Worm (Caenorhabditis elegans): ENCODE measurements around the gene F18A11.3.

Gene F18A11.3

ce11 chrII:13030567-13031188 is 6.0 kb downstream of the F18A11.3 start:
- TF ChIP-seq unc-55 (GFP tag; optimal IDR thresholded peaks at IDR 0.05) = peak; percentile 44
- peak; percentile 46 for TF ChIP-seq nhr-21 (tag; optimal IDR thresholded peaks at IDR 0.05)
- TF ChIP-seq fos-1 (tag; optimal IDR thresholded peaks at IDR 0.05) = peak; percentile 66
- TF ChIP-seq ztf-11 (tag; optimal IDR thresholded peaks at IDR 0.05) = no peak
- peak; percentile 14 for TF ChIP-seq gmeb-1 (tag; optimal IDR thresholded peaks at IDR 0.05)
- TF ChIP-seq mdl-1 (tag; optimal IDR thresholded peaks at IDR 0.05) = peak in 1 of 2 experiments; percentile 6
- TF ChIP-seq unc-39 (tag; optimal IDR thresholded peaks at IDR 0.05) = no peak
- TF ChIP-seq blmp-1 (tag; optimal IDR thresholded peaks at IDR 0.05; ENCODE audit: insufficient read depth) = peak; percentile 66
- TF ChIP-seq ama-1 (optimal IDR thresholded peaks at IDR 0.05) = no peak
- peak; percentile 20 for TF ChIP-seq skn-1 (tag; optimal IDR thresholded peaks at IDR 0.05)
- TF ChIP-seq crh-2 (tag; optimal IDR thresholded peaks at IDR 0.05) = peak; percentile 64
- TF ChIP-seq alr-1 (tag; optimal IDR thresholded peaks at IDR 0.05) = no peak
- peak; percentile 58 for TF ChIP-seq C34F6.9 (tag; optimal IDR thresholded peaks at IDR 0.05)
- TF ChIP-seq nhr-10 (tag; optimal IDR thresholded peaks at IDR 0.05) = no peak
- no peak for TF ChIP-seq ZK546.5 (tag; optimal IDR thresholded peaks at IDR 0.05)
- TF ChIP-seq egl-27 (tag; optimal IDR thresholded peaks at IDR 0.05) = peak; percentile 12
- TF ChIP-seq elt-1 (tag; optimal IDR thresholded peaks at IDR 0.05) = no peak
- TF ChIP-seq dmd-4 (tag; optimal IDR thresholded peaks at IDR 0.05) = no peak
- peak; percentile 74 for TF ChIP-seq nhr-25 (tag; optimal IDR thresholded peaks at IDR 0.05)
- TF ChIP-seq elt-3 (tag; optimal IDR thresholded peaks at IDR 0.05) = no peak
- no peak for TF ChIP-seq nhr-77 (tag; optimal IDR thresholded peaks at IDR 0.05)
- no peak for TF ChIP-seq ceh-82 (tag; optimal IDR thresholded peaks at IDR 0.05)
- peak in 1 of 2 experiments; percentile 65 for TF ChIP-seq lsy-2 (tag; optimal IDR thresholded peaks at IDR 0.05)
- peak; percentile 85 for TF ChIP-seq F13H6.1 (tag; optimal IDR thresholded peaks at IDR 0.05)
- TF ChIP-seq sem-4 (tag; optimal IDR thresholded peaks at IDR 0.05) = peak; percentile 47
- no peak for TF ChIP-seq R02D3.7 (tag; optimal IDR thresholded peaks at IDR 0.05)
- TF ChIP-seq sma-9 (GFP tag; optimal IDR thresholded peaks at IDR 0.05) = peak; percentile 53
- TF ChIP-seq sma-9 (tag; optimal IDR thresholded peaks at IDR 0.05) = no peak
- peak; percentile 70 for TF ChIP-seq nhr-129 (tag; optimal IDR thresholded peaks at IDR 0.05)
- peak; percentile 35 for TF ChIP-seq sma-3 (GFP tag; optimal IDR thresholded peaks at IDR 0.05)

- TF ChIP-seq gmeb-1 (tag; optimal IDR thresholded peaks at IDR 0.05) (no peak), R02D3.7 (tag; optimal IDR thresholded peaks at IDR 0.05) (no peak), unc-39 (tag; optimal IDR thresholded peaks at IDR 0.05) (no peak), ceh-82 (tag; optimal IDR thresholded peaks at IDR 0.05) (no peak), elt-3 (tag; optimal IDR thresholded peaks at IDR 0.05) (no peak), ZK546.5 (tag; optimal IDR thresholded peaks at IDR 0.05) (no peak), dmd-4 (tag; optimal IDR thresholded peaks at IDR 0.05) (no peak), nhr-10 (tag; optimal IDR thresholded peaks at IDR 0.05) (no peak), C34F6.9 (tag; optimal IDR thresholded peaks at IDR 0.05) (no peak), fos-1 (tag; optimal IDR thresholded peaks at IDR 0.05) (no peak), ztf-4 (tag; optimal IDR thresholded peaks at IDR 0.05) (no peak), nhr-129 (tag; optimal IDR thresholded peaks at IDR 0.05) (no peak)
Measured at ce11 chrII:13030051-13030437, 6.6 kb downstream of the F18A11.3 start.

- peak; percentile 57 for TF ChIP-seq mab-5 (tag; optimal IDR thresholded peaks at IDR 0.05)
- peak; percentile 28 for TF ChIP-seq nhr-129 (tag; optimal IDR thresholded peaks at IDR 0.05)
- no peak for TF ChIP-seq R02D3.7 (tag; optimal IDR thresholded peaks at IDR 0.05)
- TF ChIP-seq fos-1 (tag; optimal IDR thresholded peaks at IDR 0.05) = peak; percentile 38
- peak; percentile 1 for TF ChIP-seq nhr-25 (tag; optimal IDR thresholded peaks at IDR 0.05)
- no peak for TF ChIP-seq elt-3 (tag; optimal IDR thresholded peaks at IDR 0.05)
- peak; percentile 48 for TF ChIP-seq ceh-16 (tag; optimal IDR thresholded peaks at IDR 0.05)
- peak; percentile 4 for TF ChIP-seq sma-3 (GFP tag; optimal IDR thresholded peaks at IDR 0.05)
Measured at ce11 chrII:13029290-13030050, 7.2 kb downstream of the F18A11.3 start.

ce11 chrII:13025794-13026412 is 10.7 kb downstream of the F18A11.3 start, which contains the start of gene max-2:
max-2 (minus strand) TSS chrII:13025844.
- TF ChIP-seq fos-1 (tag; optimal IDR thresholded peaks at IDR 0.05) (peak; percentile 88), lin-39 (tag; optimal IDR thresholded peaks at IDR 0.05) (no peak)

All from whole organism, L2 larva.